Fruit fly (Drosophila melanogaster) whole organism, embryonic: ENCODE results near the gene Chpf.

Source experiments
- Adf1 ChIP-seq: fragments of 200-800 bp; sonication (Bioruptor generic); IDR thresholded peaks from 2 replicates; pipeline ENCODE4 v1.3.6; 2022; ENCODE audit warnings: missing biosample characterization, missing genetic modification characterization
- Aef1 ChIP-seq: fragments of 200-800 bp; sonication (Bioruptor generic); IDR thresholded peaks from 3 replicates; pipeline ENCODE4 v1.3.6; 2022; ENCODE audit warnings: missing biosample characterization, missing genetic modification characterization
- Awh ChIP-seq: fragments of 200-800 bp; sonication (Bioruptor generic); IDR thresholded peaks from 2 replicates; pipeline ENCODE4, ENCODE4 v1.3.6; 2022; ENCODE audit warnings: missing biosample characterization, missing genetic modification characterization
- CG1024 ChIP-seq: fragments of 200-800 bp; sonication (Bioruptor generic); IDR thresholded peaks from 2 replicates; pipeline ENCODE4 v1.3.6; 2022; ENCODE audit warnings: missing biosample characterization, missing genetic modification characterization
- CG11093 ChIP-seq: fragments of 200-800 bp; sonication (Bioruptor generic); IDR thresholded peaks from 3 replicates; pipeline ENCODE4 v1.3.6; 2022; ENCODE audit warnings: missing biosample characterization, missing genetic modification characterization
- CG11398 ChIP-seq: fragments of 200-800 bp; sonication (Bioruptor generic); optimal IDR thresholded peaks from 2 replicates; lab custom pipeline; 2016; ENCODE audit warnings: missing biosample characterization, missing genetic modification characterization
- CG13775 ChIP-seq: fragments of 200-800 bp; sonication (Bioruptor generic); optimal IDR thresholded peaks from 3 replicates; lab custom pipeline; 2017; ENCODE audit warnings: missing biosample characterization, mild to moderate bottlenecking, missing genetic modification characterization
- CG1603 ChIP-seq: fragments of 200-800 bp; sonication (Bioruptor generic); optimal IDR thresholded peaks from 2 replicates; lab custom pipeline; 2019; ENCODE audit warnings: missing biosample characterization, mild to moderate bottlenecking, missing genetic modification characterization, moderate library complexity
- CG17328 ChIP-seq: fragments of 200-800 bp; sonication (Bioruptor generic); IDR thresholded peaks from 2 replicates; pipeline ENCODE4 v1.3.6; 2022; ENCODE audit warnings: missing biosample characterization, missing genetic modification characterization
- CG17385 ChIP-seq: fragments of 200-800 bp; sonication (Bioruptor generic); optimal IDR thresholded peaks from 3 replicates; lab custom pipeline; 2018; ENCODE audit warnings: missing biosample characterization, mild to moderate bottlenecking, missing genetic modification characterization
- CG17912 ChIP-seq: fragments of 200-800 bp; sonication (Bioruptor generic); optimal IDR thresholded peaks from 2 replicates; lab custom pipeline; 2018; ENCODE audit warnings: missing biosample characterization, mild to moderate bottlenecking, missing genetic modification characterization
- CG18599 ChIP-seq: fragments of 200-800 bp; sonication (Bioruptor generic); optimal IDR thresholded peaks from 3 replicates; lab custom pipeline; 2017; ENCODE audit warnings: missing biosample characterization, missing genetic modification characterization, mild to moderate bottlenecking, moderate library complexity, missing genetic modification reagents
- CG30431 ChIP-seq: fragments of 200-800 bp; sonication (Bioruptor generic); optimal IDR thresholded peaks from 2 replicates; lab custom pipeline; 2017; ENCODE audit warnings: missing biosample characterization, missing genetic modification characterization
- CG33213 ChIP-seq: fragments of 200-800 bp; sonication (Bioruptor generic); optimal IDR thresholded peaks from 3 replicates; lab custom pipeline; 2016; ENCODE audit warnings: missing biosample characterization, missing genetic modification characterization
- CG43689 ChIP-seq: fragments of 200-800 bp; sonication (Bioruptor generic); IDR thresholded peaks from 2 replicates; pipeline ENCODE4 v1.3.6; 2022; ENCODE audit warnings: missing biosample characterization, missing genetic modification characterization
- CG5953 ChIP-seq: fragments of 200-800 bp; sonication (Bioruptor generic); IDR thresholded peaks from 2 replicates; pipeline ENCODE4 v1.3.6; 2022; ENCODE audit warnings: missing biosample characterization, missing genetic modification characterization
- CG6175 ChIP-seq: fragments of 200-800 bp; sonication (Bioruptor generic); IDR thresholded peaks from 3 replicates; pipeline ENCODE4 v1.3.6; 2022; ENCODE audit warnings: missing biosample characterization, missing genetic modification characterization
- CG6272 ChIP-seq: fragments of 200-800 bp; sonication (Bioruptor generic); IDR thresholded peaks from 2 replicates; pipeline ENCODE4 v1.3.6; 2022; ENCODE audit warnings: missing biosample characterization, missing genetic modification characterization
- CG7745 ChIP-seq: fragments of 200-800 bp; sonication (Bioruptor generic); optimal IDR thresholded peaks from 2 replicates; lab custom pipeline; 2018; ENCODE audit warnings: missing biosample characterization, mild to moderate bottlenecking, missing genetic modification characterization, moderate library complexity
- CG7928 ChIP-seq: fragments of 200-800 bp; sonication (Bioruptor generic); optimal IDR thresholded peaks from 2 replicates; lab custom pipeline; 2017; ENCODE audit warnings: missing biosample characterization, mild to moderate bottlenecking, missing genetic modification characterization
- CG7963 ChIP-seq: fragments of 200-800 bp; sonication (Bioruptor generic); IDR thresholded peaks from 3 replicates; pipeline ENCODE4 v1.3.6; 2022; ENCODE audit warnings: missing biosample characterization, missing genetic modification characterization; ENCODE audit not compliant: partially characterized antibody
- CG7987 ChIP-seq: fragments of 200-800 bp; sonication (Bioruptor generic); optimal IDR thresholded peaks from 2 replicates; lab custom pipeline; 2018; ENCODE audit warnings: missing biosample characterization, mild to moderate bottlenecking, missing genetic modification characterization, moderate library complexity
- CG9727 ChIP-seq: fragments of 200-800 bp; sonication (Bioruptor generic); optimal IDR thresholded peaks from 3 replicates; lab custom pipeline; 2017; ENCODE audit warnings: missing biosample characterization, mild to moderate bottlenecking, missing genetic modification characterization
- Ets97D ChIP-seq: fragments of 200-800 bp; sonication (Bioruptor generic); optimal IDR thresholded peaks from 3 replicates; lab custom pipeline; 2016; ENCODE audit warnings: missing biosample characterization, missing genetic modification characterization
- HLHmδ ChIP-seq: fragments of 200-800 bp; sonication (Bioruptor generic); optimal IDR thresholded peaks from 2 replicates; lab custom pipeline; 2018; ENCODE audit warnings: missing biosample characterization, mild to moderate bottlenecking, missing genetic modification characterization, moderate library complexity
- MESR4 ChIP-seq: fragments of 200-800 bp; sonication (Bioruptor generic); optimal IDR thresholded peaks from 2 replicates; lab custom pipeline; 2018; ENCODE audit warnings: missing biosample characterization, mild to moderate bottlenecking, missing genetic modification characterization, moderate library complexity
- MTF-1 ChIP-seq: fragments of 200-800 bp; sonication (Bioruptor generic); optimal IDR thresholded peaks from 2 replicates; lab custom pipeline; 2018; ENCODE audit warnings: missing biosample characterization, mild to moderate bottlenecking, missing genetic modification characterization, borderline replicate concordance
- Med ChIP-seq: fragments of 200-800 bp; sonication (Bioruptor generic); peaks from one replicate; lab custom pipeline; 2016; ENCODE audit warnings: missing biosample characterization, missing genetic modification characterization, mild to moderate bottlenecking, inconsistent platforms, moderate library complexity
- Xbp1 ChIP-seq: fragments of 200-800 bp; sonication (Bioruptor generic); optimal IDR thresholded peaks from 3 replicates; lab custom pipeline; 2016; ENCODE audit warnings: missing biosample characterization, mild to moderate bottlenecking, missing genetic modification characterization
- amos ChIP-seq: fragments of 200-800 bp; sonication (Bioruptor generic); IDR thresholded peaks from 2 replicates; pipeline ENCODE4 v1.3.6; 2022; ENCODE audit warnings: missing biosample characterization, missing genetic modification characterization; ENCODE audit not compliant: partially characterized antibody
- bab2 ChIP-seq: fragments of 200-800 bp; sonication (Bioruptor generic); optimal IDR thresholded peaks from 2 replicates; lab custom pipeline; 2016; ENCODE audit warnings: missing biosample characterization, missing genetic modification characterization
- bigmax ChIP-seq: fragments of 200-800 bp; sonication (Bioruptor generic); optimal IDR thresholded peaks from 2 replicates; lab custom pipeline; 2018; ENCODE audit warnings: missing biosample characterization, mild to moderate bottlenecking, missing genetic modification characterization
- bowl ChIP-seq: fragments of 200-800 bp; sonication (Bioruptor generic); IDR thresholded peaks from 2 replicates; pipeline ENCODE4 v1.3.6; 2022; ENCODE audit warnings: missing biosample characterization, missing genetic modification characterization
- chm ChIP-seq: fragments of 200-800 bp; sonication (Bioruptor generic); IDR thresholded peaks from 2 replicates; pipeline ENCODE4 v1.3.6; 2022; ENCODE audit warnings: missing biosample characterization, missing genetic modification characterization
- crp ChIP-seq, 2 experiments: fragments of 200-800 bp; sonication (Bioruptor generic); optimal IDR thresholded peaks; 2 replicates in 1 of 2; 3 replicates in 1 of 2; lab custom pipeline; 2017; ENCODE audit warnings: missing biosample characterization in 2 of 2, missing genetic modification characterization in 2 of 2, mild to moderate bottlenecking in 1 of 2, moderate library complexity in 1 of 2
- cwo ChIP-seq: fragments of 200-800 bp; sonication (Bioruptor generic); optimal IDR thresholded peaks from 3 replicates; lab custom pipeline; 2017; ENCODE audit warnings: missing biosample characterization, missing genetic modification characterization, mild to moderate bottlenecking, moderate library complexity, missing genetic modification reagents
- dimm ChIP-seq: fragments of 200-800 bp; sonication (Bioruptor generic); IDR thresholded peaks from 2 replicates; pipeline ENCODE4 v1.3.6; 2022; ENCODE audit warnings: missing biosample characterization, missing genetic modification characterization
- eyg ChIP-seq: fragments of 200-800 bp; sonication (Bioruptor generic); optimal IDR thresholded peaks from 3 replicates; lab custom pipeline; 2016; ENCODE audit warnings: missing biosample characterization, missing genetic modification characterization
- hbn ChIP-seq: fragments of 200-800 bp; sonication (Bioruptor generic); IDR thresholded peaks from 2 replicates; pipeline ENCODE4 v1.3.6; 2022; ENCODE audit warnings: missing biosample characterization, missing genetic modification characterization; ENCODE audit not compliant: partially characterized antibody
- lilli ChIP-seq: fragments of 200-800 bp; sonication (Bioruptor generic); optimal IDR thresholded peaks from 3 replicates; lab custom pipeline; 2016; ENCODE audit warnings: missing biosample characterization, missing genetic modification characterization
- org-1 ChIP-seq: fragments of 200-800 bp; sonication (Bioruptor generic); optimal IDR thresholded peaks from 2 replicates; lab custom pipeline; 2017; ENCODE audit warnings: missing biosample characterization, missing genetic modification characterization
- pfk ChIP-seq: fragments of 200-800 bp; sonication (Bioruptor generic); optimal IDR thresholded peaks from 2 replicates; lab custom pipeline; 2018; ENCODE audit warnings: missing biosample characterization, mild to moderate bottlenecking, missing genetic modification characterization, moderate library complexity
- repo ChIP-seq: fragments of 200-800 bp; sonication (Bioruptor generic); optimal IDR thresholded peaks from 2 replicates; lab custom pipeline; 2016; ENCODE audit warnings: missing biosample characterization, missing genetic modification characterization
- rib ChIP-seq: fragments of 200-800 bp; sonication (Bioruptor generic); IDR thresholded peaks from 2 replicates; pipeline ENCODE4 v1.3.6; 2022; ENCODE audit warnings: missing biosample characterization, missing genetic modification characterization
- scrt ChIP-seq: fragments of 200-800 bp; sonication (Bioruptor generic); optimal IDR thresholded peaks from 2 replicates; lab custom pipeline; 2018; ENCODE audit warnings: missing biosample characterization, mild to moderate bottlenecking, missing genetic modification characterization, moderate library complexity
- sd ChIP-seq: fragments of 200-800 bp; sonication (Bioruptor generic); optimal IDR thresholded peaks from 3 replicates; lab custom pipeline; 2018; ENCODE audit warnings: missing biosample characterization, mild to moderate bottlenecking, missing genetic modification characterization, moderate library complexity
- sens ChIP-seq: fragments of 200-800 bp; sonication (Bioruptor generic); peaks from one replicate; lab custom pipeline; 2016; ENCODE audit warnings: missing biosample characterization, missing genetic modification characterization
- sr ChIP-seq: fragments of 200-800 bp; sonication (Bioruptor generic); IDR thresholded peaks from 3 replicates; pipeline ENCODE4 v1.3.6; 2022; ENCODE audit warnings: missing biosample characterization, missing genetic modification characterization
- ssp ChIP-seq: fragments of 200-800 bp; sonication (Bioruptor generic); IDR thresholded peaks from 2 replicates; pipeline ENCODE4 v1.3.6; 2022; ENCODE audit warnings: missing biosample characterization, missing genetic modification characterization
- zfh1 ChIP-seq: fragments of 200-800 bp; sonication (Bioruptor generic); IDR thresholded peaks from 3 replicates; pipeline ENCODE4 v1.3.6; 2022; ENCODE audit warnings: missing biosample characterization, missing genetic modification characterization

Gene Chpf

DNA sequence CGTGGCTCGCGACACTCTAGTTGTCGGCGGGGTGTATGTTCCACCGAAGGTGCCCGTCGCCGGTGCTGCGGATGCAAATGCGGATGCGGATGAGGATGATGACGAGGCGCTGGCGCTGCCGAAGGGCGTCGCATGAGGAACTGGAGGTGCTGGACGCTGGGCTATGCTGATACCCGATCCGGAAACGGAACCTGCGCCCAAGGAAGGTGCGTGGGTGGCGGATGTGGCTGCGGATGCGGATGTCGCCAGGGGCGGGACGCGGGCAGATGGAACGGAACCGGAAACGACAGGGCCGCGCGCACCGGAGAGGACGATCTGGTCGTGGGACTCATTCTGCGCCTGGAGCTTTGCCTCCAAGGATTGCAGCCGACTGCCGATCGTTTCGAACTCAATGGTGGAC lies 22.9 kb downstream of the Chpf start:
- TF ChIP-seq CG1603 (tag; lab: Kevin White, UChicago) (no peak), crp (GFP tag; optimal IDR thresholded peaks at IDR 0.05; lab: Kevin White, UChicago) (no peak), repo (GFP tag; lab: Kevin White, UChicago) (no peak), CG7963 (GFP tag; lab: Robert Waterston, UW) (no peak), CG17328 (GFP tag; lab: Robert Waterston, UW) (peak; percentile 19; the same call in 1 of the 2 replicates), CG30431 (GFP tag; lab: Kevin White, UChicago) (no peak), CG6175 (GFP tag; lab: Robert Waterston, UW) (no peak), hbn (no peak), lilli (no peak), cwo (GFP tag; lab: Kevin White, UChicago) (no peak), dimm (no peak), scrt (GFP tag; lab: Kevin White, UChicago) (no peak), CG7745 (tag; lab: Kevin White, UChicago) (no peak), sr (GFP tag; lab: Robert Waterston, UW) (no peak), CG5953 (GFP tag; lab: Robert Waterston, UW) (0 out of 2 replicates have a peak, but pooled peaks have one; percentile 4), Ets97D (peak; percentile 60), Adf1 (GFP tag; lab: Robert Waterston, UW) (no peak), HLHmδ (GFP tag; lab: Kevin White, UChicago) (peak; percentile 20), Med (GFP tag; lab: Kevin White, UChicago) (peak; percentile 41), CG18599 (GFP tag; lab: Kevin White, UChicago) (no peak), Awh (0 out of 2 replicates have a peak, but pooled peaks have one; percentile 44), chm (GFP tag; lab: Robert Waterston, UW) (peak; percentile 28; the same call in 1 of the 2 replicates), Xbp1 (GFP tag; lab: Kevin White, UChicago) (no peak), Aef1 (GFP tag; lab: Robert Waterston, UW) (no peak), CG11093 (GFP tag; lab: Robert Waterston, UW) (no peak), zfh1 (no peak), MESR4 (GFP tag; lab: Kevin White, UChicago) (no peak), bowl (GFP tag; lab: Robert Waterston, UW) (0 out of 2 replicates have a peak, but pooled peaks have one; percentile 9), CG7987 (GFP tag; lab: Kevin White, UChicago) (no peak), CG1024 (GFP tag; lab: Robert Waterston, UW) (0 out of 2 replicates have a peak, but pooled peaks have one; percentile 4), sd (tag; lab: Kevin White, UChicago) (no peak), CG9727 (GFP tag; lab: Kevin White, UChicago) (peak; percentile 23), CG13775 (GFP tag; lab: Kevin White, UChicago) (peak; percentile 96), CG43689 (GFP tag; lab: Robert Waterston, UW) (0 out of 2 replicates have a peak, but pooled peaks have one; percentile 21), amos (no peak), pfk (GFP tag; lab: Kevin White, UChicago) (no peak), ssp (GFP tag; lab: Robert Waterston, UW) (no peak), sens (peak; percentile 32)
- TF ChIP-seq, all 482 proteins: peak for 13

DNA sequence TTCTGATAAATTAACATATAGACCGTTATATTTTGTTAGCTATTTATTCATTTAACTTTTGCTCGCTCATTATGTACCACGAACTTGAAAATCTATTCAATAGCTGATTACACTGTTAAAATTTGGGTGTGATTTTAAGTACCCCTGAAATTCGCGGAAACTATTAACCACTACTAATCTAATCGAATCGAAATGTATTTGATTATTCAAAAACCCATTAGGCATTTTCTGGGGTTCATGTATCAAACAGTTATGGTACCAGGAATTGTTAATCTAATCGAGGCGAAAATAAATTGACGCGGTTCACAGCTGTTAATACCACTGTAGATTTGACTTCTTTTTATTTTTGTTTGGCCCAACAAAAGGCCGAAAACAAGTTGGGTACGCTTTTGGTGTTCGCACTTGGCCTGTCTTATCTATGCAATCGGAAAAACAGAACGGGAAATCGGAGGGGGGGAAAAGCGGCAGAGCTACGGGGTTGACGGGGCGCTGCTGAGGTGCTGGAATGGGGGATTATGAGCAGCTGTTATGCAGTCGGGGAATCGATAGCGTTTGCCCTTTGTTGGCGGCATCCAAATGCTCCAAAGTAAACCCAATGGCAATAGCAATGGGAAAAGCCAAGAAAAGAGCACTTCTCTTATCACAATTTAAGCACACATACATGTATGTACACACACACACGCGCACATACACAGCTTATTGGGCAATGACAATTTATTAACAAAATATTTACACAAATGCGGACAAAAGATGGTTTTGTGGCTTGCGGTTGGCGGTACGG lies 24.0 kb downstream of the Chpf start:
- no peak for TF ChIP-seq bab2
- no peak for TF ChIP-seq Aef1 (GFP tag; lab: Robert Waterston, UW)
- TF ChIP-seq CG33213 (GFP tag; lab: Kevin White, UChicago), result no peak
- TF ChIP-seq org-1 (GFP tag; lab: Kevin White, UChicago), result peak; percentile 31
- TF ChIP-seq eyg, result no peak
- TF ChIP-seq lilli, result peak; percentile 14
- no peak for TF ChIP-seq CG7928 (GFP tag; lab: Kevin White, UChicago)
- no peak for TF ChIP-seq CG17385 (GFP tag; lab: Kevin White, UChicago)
- no peak for TF ChIP-seq rib (GFP tag; lab: Robert Waterston, UW)
- TF ChIP-seq CG6272, result no peak
- TF ChIP-seq CG11398 (GFP tag; lab: Kevin White, UChicago), result no peak
- no peak for TF ChIP-seq MTF-1 (GFP tag; lab: Kevin White, UChicago)
- no peak for TF ChIP-seq CG17912
- no peak for TF ChIP-seq bigmax (GFP tag; lab: Kevin White, UChicago)
